Worm (Caenorhabditis elegans) whole organism, late embryonic: ENCODE measurements around the gene Y59C2A.1.
A peak's percentile ranks its signal among the peaks of the same experiment; 100 is the strongest.

Experiments
- K09A11.1 ChIP-seq: sonication (generic microtip); optimal IDR thresholded peaks from 2 replicates; lab custom pipeline; 2017; ENCODE audit warnings: antibody characterized with exemption, mild to moderate bottlenecking, missing genetic modification characterization, missing compliant biosample characterization; ENCODE audit not compliant: insufficient read depth
- ama-1 ChIP-seq: fragments of 150-350 bp; optimal IDR thresholded peaks from 2 replicates; lab custom pipeline; 2014
- ceh-14 ChIP-seq: sonication (generic microtip); optimal IDR thresholded peaks from 2 replicates; lab custom pipeline; 2016; ENCODE audit warnings: missing genotype, missing genetic modification characterization, missing compliant biosample characterization
- ceh-18 ChIP-seq: sonication (generic microtip); optimal IDR thresholded peaks from 2 replicates; lab custom pipeline; 2016; ENCODE audit warnings: missing genetic modification characterization, missing compliant biosample characterization
- ceh-22 ChIP-seq: sonication (generic microtip); optimal IDR thresholded peaks from 2 replicates; lab custom pipeline; 2017; ENCODE audit warnings: missing biosample characterization, missing genetic modification characterization
- ceh-24 ChIP-seq: sonication (generic microtip); optimal IDR thresholded peaks from 2 replicates; lab custom pipeline; 2016; ENCODE audit warnings: mild to moderate bottlenecking, missing genetic modification characterization, missing compliant biosample characterization
- ceh-30 ChIP-seq: fragments of 150-350 bp; optimal IDR thresholded peaks from 2 replicates; lab custom pipeline; 2014; ENCODE audit warnings: missing biosample characterization, missing genetic modification characterization
- ceh-34 ChIP-seq: sonication (generic microtip); optimal IDR thresholded peaks from 2 replicates; lab custom pipeline; 2016; ENCODE audit warnings: mild to moderate bottlenecking, missing genetic modification characterization, missing compliant biosample characterization
- ceh-45 ChIP-seq: fragments of 200-800 bp; sonication (Bioruptor generic); IDR thresholded peaks from 2 replicates; pipeline ENCODE4 v1.3.6; 2022; ENCODE audit warnings: missing genetic modification reagents, missing genetic modification characterization, missing compliant biosample characterization
- ceh-9 ChIP-seq: sonication (generic microtip); optimal IDR thresholded peaks from 2 replicates; lab custom pipeline; 2016; ENCODE audit warnings: mild to moderate bottlenecking, missing genetic modification characterization, inconsistent platforms, missing compliant biosample characterization
- dmd-4 ChIP-seq: sonication (generic microtip); optimal IDR thresholded peaks from 2 replicates; lab custom pipeline; 2016; ENCODE audit warnings: borderline replicate concordance, missing genetic modification characterization, missing compliant biosample characterization
- elt-4 ChIP-seq: sonication (generic microtip); optimal IDR thresholded peaks from 2 replicates; lab custom pipeline; 2016; ENCODE audit warnings: missing genetic modification characterization, missing compliant biosample characterization
- fax-1 ChIP-seq: sonication (generic microtip); optimal IDR thresholded peaks from 2 replicates; lab custom pipeline; 2016; ENCODE audit warnings: missing genotype, missing genetic modification characterization, missing compliant biosample characterization
- fkh-6 ChIP-seq: sonication (generic microtip); optimal IDR thresholded peaks from 2 replicates; lab custom pipeline; 2016; ENCODE audit warnings: missing genetic modification characterization, missing compliant biosample characterization
- hlh-15 ChIP-seq: sonication (generic microtip); optimal IDR thresholded peaks from 2 replicates; lab custom pipeline; 2016; ENCODE audit warnings: missing genetic modification characterization, missing compliant biosample characterization
- hlh-30 ChIP-seq: sonication (generic microtip); optimal IDR thresholded peaks from 2 replicates; lab custom pipeline; 2017; ENCODE audit warnings: antibody characterized with exemption, missing genetic modification characterization, missing compliant biosample characterization; ENCODE audit not compliant: insufficient read depth
- hlh-8 ChIP-seq: sonication (generic microtip); optimal IDR thresholded peaks from 2 replicates; lab custom pipeline; 2016; ENCODE audit warnings: missing genotype, missing genetic modification characterization, missing compliant biosample characterization
- mec-3 ChIP-seq: sonication (generic microtip); optimal IDR thresholded peaks from 2 replicates; lab custom pipeline; 2016; ENCODE audit warnings: borderline replicate concordance, missing genetic modification characterization, missing compliant biosample characterization
- nfya-1 ChIP-seq: sonication (generic microtip); optimal IDR thresholded peaks from 2 replicates; lab custom pipeline; 2017; ENCODE audit warnings: missing genetic modification characterization, mild to moderate bottlenecking, missing compliant biosample characterization, antibody characterized with exemption, moderate library complexity
- odd-2 ChIP-seq: sonication (generic microtip); optimal IDR thresholded peaks from 2 replicates; lab custom pipeline; 2017; ENCODE audit warnings: antibody characterized with exemption, mild to moderate bottlenecking, missing genetic modification characterization, missing compliant biosample characterization
- pag-3 ChIP-seq: sonication (generic microtip); optimal IDR thresholded peaks from 2 replicates; lab custom pipeline; 2016; ENCODE audit warnings: missing compliant biosample characterization, missing genetic modification characterization, borderline replicate concordance
- pha-4 ChIP-seq: fragments of 150-350 bp; optimal IDR thresholded peaks from 2 replicates; lab custom pipeline; 2018; ENCODE audit warnings: missing biosample characterization, missing genetic modification reagents, missing genetic modification characterization
- pqm-1 ChIP-seq: sonication (generic microtip); optimal IDR thresholded peaks from 2 replicates; lab custom pipeline; 2016; ENCODE audit warnings: missing genetic modification characterization, missing compliant biosample characterization
- rnt-1 ChIP-seq: sonication (generic microtip); optimal IDR thresholded peaks from 2 replicates; lab custom pipeline; 2016; ENCODE audit warnings: missing genetic modification characterization, missing compliant biosample characterization
- syd-9 ChIP-seq: sonication (generic microtip); optimal IDR thresholded peaks from 2 replicates; lab custom pipeline; 2016; ENCODE audit warnings: mild to moderate bottlenecking, missing genetic modification characterization, moderate library complexity, missing compliant biosample characterization
- tbx-2 ChIP-seq: sonication (generic microtip); optimal IDR thresholded peaks from 2 replicates; lab custom pipeline; 2016; ENCODE audit warnings: missing genetic modification characterization, missing compliant biosample characterization
- ttx-3 ChIP-seq: sonication (generic microtip); optimal IDR thresholded peaks from 2 replicates; lab custom pipeline; 2016; ENCODE audit warnings: missing genetic modification reagents, missing genetic modification characterization, missing compliant biosample characterization
- unc-3 ChIP-seq, 2 experiments: fragments of 200-800 bp in 1 of 2; sonication (Bioruptor generic) in 1 of 2; sonication (generic microtip) in 1 of 2; conservative IDR thresholded peaks in 1 of 2; optimal IDR thresholded peaks in 1 of 2; 2 replicates each; pipeline versions ENCODE4 v1.3.6 to Lab custom; 2016 to 2022; ENCODE audit warnings: missing compliant biosample characterization in 2 of 2, missing genetic modification characterization in 2 of 2, missing genetic modification reagents in 1 of 2
- unc-42 ChIP-seq: sonication (generic microtip); optimal IDR thresholded peaks from 2 replicates; lab custom pipeline; 2016; ENCODE audit warnings: missing genotype, missing genetic modification characterization, missing compliant biosample characterization
- unc-55 ChIP-seq: sonication (generic microtip); optimal IDR thresholded peaks from 2 replicates; lab custom pipeline; 2017; ENCODE audit warnings: missing biosample characterization, missing genetic modification reagents, missing genetic modification characterization
- zip-5 ChIP-seq: sonication (generic microtip); optimal IDR thresholded peaks from 2 replicates; lab custom pipeline; 2016; ENCODE audit warnings: missing genetic modification characterization, missing compliant biosample characterization

Gene Y59C2A.1

ce11 chrII:2197555-2198288 is 10.2 kb upstream of the Y59C2A.1 start, which contains the start of gene C33C12.1:
Gene C33C12.1 (plus strand): TSS chrII:2198238.
- no peak for TF ChIP-seq ceh-22 (tag; lab: Kevin White, UChicago)
- peak; percentile 50 for TF ChIP-seq unc-42 (tag; lab: Kevin White, UChicago)

ce11 chrII:2202147-2202546 is 5.8 kb upstream of the Y59C2A.1 start:
- TF ChIP-seq ama-1 (lab: Kevin White, UChicago) (no peak), ceh-18 (tag; lab: Kevin White, UChicago) (no peak), rnt-1 (tag; lab: Kevin White, UChicago) (no peak), pag-3 (tag; lab: Kevin White, UChicago) (no peak), ceh-22 (tag; lab: Kevin White, UChicago) (no peak), hlh-15 (tag; lab: Kevin White, UChicago) (no peak), zip-5 (no peak), ttx-3 (tag; lab: Kevin White, UChicago) (no peak), unc-55 (no peak), dmd-4 (tag; lab: Kevin White, UChicago) (no peak), pqm-1 (tag; lab: Kevin White, UChicago) (no peak), nfya-1 (tag; lab: Kevin White, UChicago) (no peak), ceh-9 (tag; lab: Kevin White, UChicago) (no peak), syd-9 (no peak), ceh-24 (tag; lab: Kevin White, UChicago) (no peak), K09A11.1 (no peak), tbx-2 (no peak), mec-3 (tag; lab: Kevin White, UChicago) (no peak), fax-1 (tag; lab: Kevin White, UChicago) (no peak), ceh-30 (tag; lab: Kevin White, UChicago) (no peak)

- TF ChIP-seq ceh-14 (tag; lab: Kevin White, UChicago) (no peak), hlh-8 (tag; lab: Kevin White, UChicago) (no peak), ttx-3 (tag; lab: Kevin White, UChicago) (no peak), unc-42 (tag; lab: Kevin White, UChicago) (peak; percentile 0), ceh-30 (tag; lab: Kevin White, UChicago) (no peak), hlh-30 (tag; lab: Kevin White, UChicago) (no peak), pha-4 (tag; lab: Kevin White, UChicago) (no peak), ceh-22 (tag; lab: Kevin White, UChicago) (no peak), K09A11.1 (no peak)
- TF ChIP-seq, all 69 proteins: peak for 1
Measured at ce11 chrII:2204077-2204476, 3.8 kb upstream of the Y59C2A.1 start, which contains the start of gene Y59C2A.2. Gene Y59C2A.2 (minus strand): TSS chrII:2204137.

- TF ChIP-seq rnt-1 (tag; lab: Kevin White, UChicago) (no peak), unc-3 (GFP tag; conservative IDR thresholded peaks at IDR 0.05; lab: Robert Waterston, UW) (no peak), unc-3 (tag; optimal IDR thresholded peaks at IDR 0.05; lab: Kevin White, UChicago) (no peak), odd-2 (tag; lab: Kevin White, UChicago) (no peak), ceh-34 (no peak), fkh-6 (tag; lab: Kevin White, UChicago) (no peak), syd-9 (no peak), hlh-8 (tag; lab: Kevin White, UChicago) (peak; percentile 70)
Measured at ce11 chrII:2206064-2206722, 1.7 kb upstream of the Y59C2A.1 start.

ce11 chrII:2215512-2215911 is 7.6 kb downstream of the Y59C2A.1 start:
- TF ChIP-seq nfya-1 (tag; lab: Kevin White, UChicago) (no peak), ceh-45 (GFP tag; lab: Robert Waterston, UW) (no peak), elt-4 (peak; percentile 2)
